Worm (Caenorhabditis elegans) whole organism, late embryonic: ENCODE measurements around the gene K02D10.8.

Experiments used
- C08G9.2 ChIP-seq: sonication (generic microtip); optimal IDR thresholded peaks from 2 replicates; lab custom pipeline; 2016; ENCODE audit warnings: mild to moderate bottlenecking, missing genetic modification characterization, moderate library complexity, missing compliant biosample characterization
- C38D4.7 ChIP-seq: fragments of 200-800 bp; sonication (Bioruptor generic); optimal IDR thresholded peaks from 2 replicates; lab custom pipeline; 2018; ENCODE audit warnings: mild to moderate bottlenecking, missing genetic modification characterization, moderate library complexity, missing compliant biosample characterization
- F13H6.1 ChIP-seq: sonication (generic microtip); optimal IDR thresholded peaks from 2 replicates; lab custom pipeline; 2016; ENCODE audit warnings: missing genetic modification characterization, missing compliant biosample characterization
- K02D7.2 ChIP-seq: sonication (generic microtip); optimal IDR thresholded peaks from 2 replicates; lab custom pipeline; 2017; ENCODE audit warnings: mild to moderate bottlenecking, missing genetic modification characterization, missing compliant biosample characterization
- K09A11.1 ChIP-seq: sonication (generic microtip); optimal IDR thresholded peaks from 2 replicates; lab custom pipeline; 2017; ENCODE audit warnings: antibody characterized with exemption, mild to moderate bottlenecking, missing genetic modification characterization, missing compliant biosample characterization; ENCODE audit not compliant: insufficient read depth
- T23F11.4 ChIP-seq: fragments of 200-800 bp; sonication (Bioruptor generic); optimal IDR thresholded peaks from 2 replicates; lab custom pipeline; 2018; ENCODE audit warnings: mild to moderate bottlenecking, missing genetic modification characterization, missing compliant biosample characterization
- Y22D7AL.16 ChIP-seq: sonication (generic microtip); optimal IDR thresholded peaks from 2 replicates; lab custom pipeline; 2016; ENCODE audit warnings: missing genetic modification characterization, missing compliant biosample characterization
- ahr-1 ChIP-seq: sonication (generic microtip); optimal IDR thresholded peaks from 2 replicates; lab custom pipeline; 2016; ENCODE audit warnings: missing genetic modification characterization, missing compliant biosample characterization
- ceh-14 ChIP-seq: sonication (generic microtip); optimal IDR thresholded peaks from 2 replicates; lab custom pipeline; 2016; ENCODE audit warnings: missing genotype, missing genetic modification characterization, missing compliant biosample characterization
- ceh-18 ChIP-seq: sonication (generic microtip); optimal IDR thresholded peaks from 2 replicates; lab custom pipeline; 2016; ENCODE audit warnings: missing genetic modification characterization, missing compliant biosample characterization
- ceh-19 ChIP-seq: fragments of 200-800 bp; sonication (Bioruptor generic); optimal IDR thresholded peaks from 2 replicates; lab custom pipeline; 2018; ENCODE audit warnings: mild to moderate bottlenecking, missing genetic modification characterization, missing compliant biosample characterization
- ceh-2 ChIP-seq: sonication (generic microtip); optimal IDR thresholded peaks from 2 replicates; lab custom pipeline; 2016; ENCODE audit warnings: missing genotype, missing genetic modification characterization, missing compliant biosample characterization
- ceh-22 ChIP-seq: sonication (generic microtip); optimal IDR thresholded peaks from 2 replicates; lab custom pipeline; 2017; ENCODE audit warnings: missing biosample characterization, missing genetic modification characterization
- ceh-24 ChIP-seq: sonication (generic microtip); optimal IDR thresholded peaks from 2 replicates; lab custom pipeline; 2016; ENCODE audit warnings: mild to moderate bottlenecking, missing genetic modification characterization, missing compliant biosample characterization
- ceh-30 ChIP-seq: fragments of 150-350 bp; optimal IDR thresholded peaks from 2 replicates; lab custom pipeline; 2014; ENCODE audit warnings: missing biosample characterization, missing genetic modification characterization
- ceh-31 ChIP-seq: sonication (generic microtip); optimal IDR thresholded peaks from 2 replicates; lab custom pipeline; 2016; ENCODE audit warnings: missing genetic modification characterization, missing compliant biosample characterization
- ceh-34 ChIP-seq: sonication (generic microtip); optimal IDR thresholded peaks from 2 replicates; lab custom pipeline; 2016; ENCODE audit warnings: mild to moderate bottlenecking, missing genetic modification characterization, missing compliant biosample characterization
- ceh-45 ChIP-seq: fragments of 200-800 bp; sonication (Bioruptor generic); IDR thresholded peaks from 2 replicates; pipeline ENCODE4 v1.3.6; 2022; ENCODE audit warnings: missing genetic modification reagents, missing genetic modification characterization, missing compliant biosample characterization
- ceh-6 ChIP-seq: fragments of 200-800 bp; sonication (Bioruptor generic); optimal IDR thresholded peaks from 2 replicates; lab custom pipeline; 2018; ENCODE audit warnings: mild to moderate bottlenecking, missing genetic modification characterization, missing compliant biosample characterization
- ceh-9 ChIP-seq: sonication (generic microtip); optimal IDR thresholded peaks from 2 replicates; lab custom pipeline; 2016; ENCODE audit warnings: mild to moderate bottlenecking, missing genetic modification characterization, inconsistent platforms, missing compliant biosample characterization
- dmd-4 ChIP-seq: sonication (generic microtip); optimal IDR thresholded peaks from 2 replicates; lab custom pipeline; 2016; ENCODE audit warnings: borderline replicate concordance, missing genetic modification characterization, missing compliant biosample characterization
- elt-2 ChIP-seq: sonication (generic microtip); optimal IDR thresholded peaks from 2 replicates; lab custom pipeline; 2016; ENCODE audit warnings: missing genetic modification reagents, missing genetic modification characterization, missing compliant biosample characterization
- elt-4 ChIP-seq: sonication (generic microtip); optimal IDR thresholded peaks from 2 replicates; lab custom pipeline; 2016; ENCODE audit warnings: missing genetic modification characterization, missing compliant biosample characterization
- ets-4 ChIP-seq: sonication (generic microtip); optimal IDR thresholded peaks from 2 replicates; lab custom pipeline; 2016; ENCODE audit warnings: missing genetic modification characterization, missing compliant biosample characterization
- fax-1 ChIP-seq: sonication (generic microtip); optimal IDR thresholded peaks from 2 replicates; lab custom pipeline; 2016; ENCODE audit warnings: missing genotype, missing genetic modification characterization, missing compliant biosample characterization
- fkh-10 ChIP-seq: fragments of 150-350 bp; optimal IDR thresholded peaks from 2 replicates; lab custom pipeline; 2014; ENCODE audit warnings: missing biosample characterization, missing genetic modification reagents, missing genetic modification characterization
- fkh-6 ChIP-seq: sonication (generic microtip); optimal IDR thresholded peaks from 2 replicates; lab custom pipeline; 2016; ENCODE audit warnings: missing genetic modification characterization, missing compliant biosample characterization
- hlh-13 ChIP-seq: fragments of 200-800 bp; sonication (Bioruptor generic); optimal IDR thresholded peaks from 2 replicates; lab custom pipeline; 2018; ENCODE audit warnings: mild to moderate bottlenecking, missing genetic modification characterization, missing compliant biosample characterization
- hlh-15 ChIP-seq: sonication (generic microtip); optimal IDR thresholded peaks from 2 replicates; lab custom pipeline; 2016; ENCODE audit warnings: missing genetic modification characterization, missing compliant biosample characterization
- lim-6 ChIP-seq: sonication (generic microtip); optimal IDR thresholded peaks from 2 replicates; lab custom pipeline; 2016; ENCODE audit warnings: missing genetic modification characterization, missing compliant biosample characterization
- lin-11 ChIP-seq: fragments of 200-800 bp; sonication (Bioruptor generic); optimal IDR thresholded peaks from 2 replicates; lab custom pipeline; 2018; ENCODE audit warnings: mild to moderate bottlenecking, missing genetic modification characterization, missing compliant biosample characterization
- nhr-11 ChIP-seq: fragments of 150-350 bp; optimal IDR thresholded peaks from 2 replicates; lab custom pipeline; 2014; ENCODE audit warnings: missing biosample characterization, missing genetic modification characterization
- nhr-232 ChIP-seq: sonication (generic microtip); optimal IDR thresholded peaks from 2 replicates; lab custom pipeline; 2016; ENCODE audit warnings: missing genetic modification characterization, missing compliant biosample characterization
- odd-2 ChIP-seq: sonication (generic microtip); optimal IDR thresholded peaks from 2 replicates; lab custom pipeline; 2017; ENCODE audit warnings: antibody characterized with exemption, mild to moderate bottlenecking, missing genetic modification characterization, missing compliant biosample characterization
- pag-3 ChIP-seq: sonication (generic microtip); optimal IDR thresholded peaks from 2 replicates; lab custom pipeline; 2016; ENCODE audit warnings: missing compliant biosample characterization, missing genetic modification characterization, borderline replicate concordance
- pha-4 ChIP-seq: fragments of 150-350 bp; optimal IDR thresholded peaks from 2 replicates; lab custom pipeline; 2018; ENCODE audit warnings: missing biosample characterization, missing genetic modification reagents, missing genetic modification characterization
- pqm-1 ChIP-seq: sonication (generic microtip); optimal IDR thresholded peaks from 2 replicates; lab custom pipeline; 2016; ENCODE audit warnings: missing genetic modification characterization, missing compliant biosample characterization
- pros-1 ChIP-seq: fragments of 150-350 bp; optimal IDR thresholded peaks from 2 replicates; lab custom pipeline; 2014; ENCODE audit warnings: missing biosample characterization, missing genetic modification reagents, missing genetic modification characterization
- ref-2 ChIP-seq: sonication (generic microtip); optimal IDR thresholded peaks from 2 replicates; lab custom pipeline; 2016; ENCODE audit warnings: missing genetic modification characterization, missing compliant biosample characterization
- rnt-1 ChIP-seq: sonication (generic microtip); optimal IDR thresholded peaks from 2 replicates; lab custom pipeline; 2016; ENCODE audit warnings: missing genetic modification characterization, missing compliant biosample characterization
- sdc-2 ChIP-seq: sonication (generic microtip); optimal IDR thresholded peaks from 2 replicates; lab custom pipeline; 2016; ENCODE audit warnings: missing genotype, missing genetic modification characterization, missing compliant biosample characterization
- sox-4 ChIP-seq: sonication (generic microtip); optimal IDR thresholded peaks from 2 replicates; lab custom pipeline; 2017; ENCODE audit warnings: mild to moderate bottlenecking, missing genetic modification characterization, inconsistent platforms, missing compliant biosample characterization
- syd-9 ChIP-seq: sonication (generic microtip); optimal IDR thresholded peaks from 2 replicates; lab custom pipeline; 2016; ENCODE audit warnings: mild to moderate bottlenecking, missing genetic modification characterization, moderate library complexity, missing compliant biosample characterization
- tbx-7 ChIP-seq: sonication (generic microtip); optimal IDR thresholded peaks from 2 replicates; lab custom pipeline; 2016; ENCODE audit warnings: missing genotype, missing genetic modification characterization, missing compliant biosample characterization
- ttx-3 ChIP-seq: sonication (generic microtip); optimal IDR thresholded peaks from 2 replicates; lab custom pipeline; 2016; ENCODE audit warnings: missing genetic modification reagents, missing genetic modification characterization, missing compliant biosample characterization
- unc-3 ChIP-seq, 2 experiments: fragments of 200-800 bp in 1 of 2; sonication (Bioruptor generic) in 1 of 2; sonication (generic microtip) in 1 of 2; conservative IDR thresholded peaks in 1 of 2; optimal IDR thresholded peaks in 1 of 2; 2 replicates each; pipeline versions ENCODE4 v1.3.6 to Lab custom; 2016 to 2022; ENCODE audit warnings: missing compliant biosample characterization in 2 of 2, missing genetic modification characterization in 2 of 2, missing genetic modification reagents in 1 of 2
- unc-55 ChIP-seq: sonication (generic microtip); optimal IDR thresholded peaks from 2 replicates; lab custom pipeline; 2017; ENCODE audit warnings: missing biosample characterization, missing genetic modification reagents, missing genetic modification characterization
- unc-86 ChIP-seq: sonication (generic microtip); optimal IDR thresholded peaks from 2 replicates; lab custom pipeline; 2016; ENCODE audit warnings: missing genetic modification characterization, missing compliant biosample characterization
- zip-5 ChIP-seq: sonication (generic microtip); optimal IDR thresholded peaks from 2 replicates; lab custom pipeline; 2016; ENCODE audit warnings: missing genetic modification characterization, missing compliant biosample characterization
- ztf-16 ChIP-seq: sonication (generic microtip); optimal IDR thresholded peaks from 2 replicates; lab custom pipeline; 2017; ENCODE audit warnings: missing genetic modification characterization, missing compliant biosample characterization

K02D10.8 gene

DNA sequence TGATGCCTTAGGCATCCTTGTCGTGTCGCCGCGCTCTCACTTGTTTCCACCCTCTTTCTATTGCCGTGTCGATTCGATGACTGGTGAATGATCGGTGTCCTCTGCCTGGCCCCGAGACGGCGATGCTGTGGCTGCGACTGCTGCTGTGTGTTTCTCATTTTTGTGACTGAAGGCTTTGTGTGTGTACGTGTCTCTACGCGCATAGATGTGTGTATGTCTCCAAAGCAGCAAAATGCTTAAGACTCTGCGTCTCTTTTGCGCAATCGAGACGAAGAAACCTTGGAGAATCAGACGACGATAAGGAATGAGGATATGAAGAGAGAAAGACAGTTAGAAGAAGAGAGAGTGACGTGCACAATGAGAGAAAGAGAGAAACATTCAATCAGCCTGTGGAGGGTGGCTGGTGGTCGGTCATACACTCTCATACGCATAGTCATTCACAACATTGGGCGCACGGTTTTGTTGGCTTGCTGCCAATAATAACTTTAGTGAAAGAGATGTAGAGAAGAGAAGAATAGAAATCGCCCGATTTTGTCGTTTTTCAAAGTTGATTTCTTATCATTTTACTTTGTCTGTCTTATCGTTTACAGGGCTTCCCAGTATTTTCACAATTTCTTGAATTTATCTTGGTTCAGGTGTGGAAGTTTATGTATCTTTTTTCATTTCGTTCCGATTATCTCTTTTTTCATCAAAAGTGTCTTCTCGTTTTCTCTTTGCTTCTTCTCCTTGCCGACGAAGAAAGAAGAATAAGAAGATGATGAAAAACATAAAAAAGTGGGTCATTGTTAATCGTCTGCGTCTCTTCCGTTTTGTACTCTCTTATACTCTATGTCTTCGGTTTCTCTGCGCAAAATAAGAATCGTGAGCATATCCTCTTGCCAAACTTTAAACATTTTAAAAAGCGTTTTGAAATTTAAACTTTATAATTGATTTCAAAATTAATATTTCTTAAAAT lies 16.0 kb downstream of the K02D10.8 start (continued):
- TF ChIP-seq ztf-16 (tag; lab: Kevin White, UChicago) (peak; percentile 8), fkh-10 (GFP tag; lab: Kevin White, UChicago) (peak; percentile 20), syd-9 (tag; lab: Kevin White, UChicago) (peak; percentile 89), C08G9.2 (peak; percentile 58), fax-1 (peak; percentile 26), T23F11.4 (GFP tag; lab: Kevin White, UChicago) (no peak), F13H6.1 (tag; lab: Kevin White, UChicago) (peak; percentile 96), odd-2 (tag; lab: Kevin White, UChicago) (no peak), unc-55 (GFP tag; lab: Kevin White, UChicago) (peak; percentile 99), elt-4 (no peak), ttx-3 (tag; lab: Kevin White, UChicago) (no peak), dmd-4 (tag; lab: Kevin White, UChicago) (peak; percentile 64), unc-86 (peak; percentile 29), unc-3 (GFP tag; conservative IDR thresholded peaks at IDR 0.05; lab: Robert Waterston, UW) (no peak), unc-3 (tag; optimal IDR thresholded peaks at IDR 0.05; lab: Kevin White, UChicago) (no peak), hlh-13 (GFP tag; lab: Kevin White, UChicago) (no peak), rnt-1 (peak; percentile 95), K02D7.2 (tag; lab: Kevin White, UChicago) (no peak), hlh-15 (no peak), fkh-6 (tag; lab: Kevin White, UChicago) (no peak), ceh-18 (tag; lab: Kevin White, UChicago) (peak; percentile 99), ceh-6 (GFP tag; lab: Kevin White, UChicago) (no peak), Y22D7AL.16 (no peak), C38D4.7 (GFP tag; lab: Kevin White, UChicago) (no peak), ceh-19 (no peak), ahr-1 (no peak), ceh-34 (tag; lab: Kevin White, UChicago) (peak; percentile 92), nhr-232 (tag; lab: Kevin White, UChicago) (no peak), sdc-2 (peak; percentile 67), ceh-2 (peak; percentile 66), tbx-7 (tag; lab: Kevin White, UChicago) (peak; percentile 16), ceh-14 (tag; lab: Kevin White, UChicago) (peak; percentile 72), lin-11 (tag; lab: Kevin White, UChicago) (no peak), ceh-22 (tag; lab: Kevin White, UChicago) (peak; percentile 32), pha-4 (tag; lab: Kevin White, UChicago) (no peak), ref-2 (tag; lab: Kevin White, UChicago) (peak; percentile 93), ceh-24 (tag; lab: Kevin White, UChicago) (no peak), lim-6 (tag; lab: Kevin White, UChicago) (peak; percentile 68), sox-4 (no peak), ets-4 (peak; percentile 85), zip-5 (peak; percentile 50), pros-1 (tag; lab: Kevin White, UChicago) (peak; percentile 100), K09A11.1 (tag; lab: Kevin White, UChicago) (peak; percentile 81), elt-2 (peak; percentile 56), ceh-31 (peak; percentile 97), pag-3 (tag; lab: Kevin White, UChicago) (no peak), nhr-11 (tag; lab: Kevin White, UChicago) (no peak), ceh-45 (GFP tag; lab: Robert Waterston, UW) (no peak), ceh-9 (tag; lab: Kevin White, UChicago) (no peak), ceh-30 (tag; lab: Kevin White, UChicago) (peak; percentile 93), pqm-1 (tag; lab: Kevin White, UChicago) (peak; percentile 71)
